Fruit fly (Drosophila melanogaster): ENCODE data around the gene CG17475.
A peak's percentile ranks its signal among the peaks of the same experiment; 100 is the strongest.

Gene CG17475

DNA sequence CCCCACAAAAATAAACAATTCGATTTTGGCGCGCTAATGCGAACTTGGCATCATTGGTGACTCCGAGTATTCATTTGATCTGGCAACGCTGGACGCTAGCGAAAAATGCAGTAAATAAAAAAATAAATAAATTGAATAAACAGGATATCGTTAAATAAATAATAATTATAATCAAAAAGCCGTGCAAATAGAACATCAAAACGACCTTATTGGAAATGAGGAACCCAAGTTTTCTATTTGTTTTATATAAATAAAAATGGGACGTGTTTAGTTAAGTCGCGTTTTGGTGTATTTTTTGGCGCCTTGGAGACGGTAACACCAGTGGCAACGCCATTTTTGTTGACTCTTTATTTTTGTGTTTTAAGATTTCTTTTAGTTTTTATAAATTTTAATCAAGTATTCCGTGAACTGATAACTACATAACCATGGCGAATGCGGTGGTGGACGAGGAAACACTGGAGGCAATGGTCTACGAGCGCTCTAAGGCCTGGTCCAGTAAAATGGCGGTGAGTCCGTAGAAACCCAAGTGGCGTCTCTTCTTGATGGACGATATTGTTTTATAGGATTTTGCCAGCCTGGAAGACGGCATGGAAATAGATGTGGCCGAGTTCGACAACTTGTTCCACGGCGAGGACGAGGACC is 42.1 kb downstream of the CG17475 start, which contains the start of gene cal1:
Gene cal1, plus strand, starts transcription at position 304 of the 642 bp plus-strand sequence.
- no peak for TF ChIP-seq CG7839 (tag; optimal IDR thresholded peaks at IDR 0.05)
- TF ChIP-seq ssp (GFP tag; IDR thresholded peaks at IDR 0.05): no peak
- TF ChIP-seq sens (GFP tag): peak; percentile 58
- no peak for TF ChIP-seq wor (GFP tag; IDR thresholded peaks at IDR 0.05)
- no peak for TF ChIP-seq Blimp-1 (GFP tag; optimal IDR thresholded peaks at IDR 0.05)
- TF ChIP-seq CG18011 (GFP tag; optimal IDR thresholded peaks at IDR 0.05): no peak
- TF ChIP-seq CG12236 (GFP tag; optimal IDR thresholded peaks at IDR 0.05): no peak
- TF ChIP-seq CG12391 (tag; optimal IDR thresholded peaks at IDR 0.05): peak; percentile 28
- TF ChIP-seq CG17568 (GFP tag; optimal IDR thresholded peaks at IDR 0.05): no peak
- TF ChIP-seq Six4 (GFP tag; optimal IDR thresholded peaks at IDR 0.05): no peak
- peak; percentile 78 for TF ChIP-seq hkb (optimal IDR thresholded peaks at IDR 0.05)
- no peak for TF ChIP-seq hkb (GFP tag; IDR thresholded peaks at IDR 0.05)
- TF ChIP-seq gce (GFP tag; IDR thresholded peaks at IDR 0.05): no peak
- TF ChIP-seq CG7786 (GFP tag; optimal IDR thresholded peaks at IDR 0.05): no peak
- TF ChIP-seq ac (GFP tag; optimal IDR thresholded peaks at IDR 0.05): no peak
- TF ChIP-seq CG31365 (tag; optimal IDR thresholded peaks at IDR 0.05): no peak
- TF ChIP-seq dysf (GFP tag; IDR thresholded peaks at IDR 0.05): no peak
- no peak for TF ChIP-seq fd96Cb (tag; optimal IDR thresholded peaks at IDR 0.05)
- TF ChIP-seq MESR4 (GFP tag; optimal IDR thresholded peaks at IDR 0.05): peak; percentile 75
- TF ChIP-seq toy (GFP tag; IDR thresholded peaks at IDR 0.05): no peak
- no peak for TF ChIP-seq lmd (GFP tag; IDR thresholded peaks at IDR 0.05)
- no peak for TF ChIP-seq mirr (GFP tag; optimal IDR thresholded peaks at IDR 0.05)
- no peak for TF ChIP-seq CG8944 (GFP tag; optimal IDR thresholded peaks at IDR 0.05)
- peak; percentile 51 for TF ChIP-seq BEAF-32 (GFP tag; optimal IDR thresholded peaks at IDR 0.05)
- TF ChIP-seq CG32532 (GFP tag; IDR thresholded peaks at IDR 0.05): no peak
- TF ChIP-seq zf30C (GFP tag; optimal IDR thresholded peaks at IDR 0.05): no peak
- TF ChIP-seq sob (GFP tag; IDR thresholded peaks at IDR 0.05): no peak
- peak; percentile 61 for TF ChIP-seq CG2116 (GFP tag; optimal IDR thresholded peaks at IDR 0.05)
- no peak for TF ChIP-seq her (GFP tag; optimal IDR thresholded peaks at IDR 0.05)
- no peak for TF ChIP-seq twi (tag; optimal IDR thresholded peaks at IDR 0.05)
- no peak for TF ChIP-seq kay (GFP tag; optimal IDR thresholded peaks at IDR 0.05)
- no peak for TF ChIP-seq pan (optimal IDR thresholded peaks at IDR 0.05)
- TF ChIP-seq pan (GFP tag; optimal IDR thresholded peaks at IDR 0.05 in 1 of 2, IDR thresholded peaks at IDR 0.05 in 1 of 2): no peak
- TF ChIP-seq CG9797 (GFP tag; optimal IDR thresholded peaks at IDR 0.05): peak; percentile 77
- TF ChIP-seq CG14965 (GFP tag; optimal IDR thresholded peaks at IDR 0.05; ENCODE audit: borderline replicate concordance): no peak
- TF ChIP-seq knrl (GFP tag; IDR thresholded peaks at IDR 0.05; ENCODE audit: partially characterized antibody): peak; percentile 52; the same call in 2 of the 3 replicates
- no peak for TF ChIP-seq CG2678 (tag; optimal IDR thresholded peaks at IDR 0.05)
- TF ChIP-seq Antp (GFP tag; optimal IDR thresholded peaks at IDR 0.05): no peak
- no peak for TF ChIP-seq CG12769 (tag; optimal IDR thresholded peaks at IDR 0.05)
- TF ChIP-seq Nf-YC (tag; optimal IDR thresholded peaks at IDR 0.05): no peak
- no peak for TF ChIP-seq CG17612 (GFP tag; IDR thresholded peaks at IDR 0.05)
- no peak for TF ChIP-seq pum (GFP tag; optimal IDR thresholded peaks at IDR 0.05)
- TF ChIP-seq phol (tag; optimal IDR thresholded peaks at IDR 0.05): peak; percentile 95
- no peak for TF ChIP-seq CG7357 (GFP tag; IDR thresholded peaks at IDR 0.05)
- no peak for TF ChIP-seq stc (GFP tag; IDR thresholded peaks at IDR 0.05)
- no peak for TF ChIP-seq NFAT (GFP tag; IDR thresholded peaks at IDR 0.05)
- peak in 1 of 2 experiments; percentile 77 for TF ChIP-seq tll (GFP tag; optimal IDR thresholded peaks at IDR 0.05)
- no peak for TF ChIP-seq fd102C (GFP tag; optimal IDR thresholded peaks at IDR 0.05)
- TF ChIP-seq CG9932 (GFP tag; IDR thresholded peaks at IDR 0.05): no peak
- peak; percentile 97 for TF ChIP-seq Dp (GFP tag; optimal IDR thresholded peaks at IDR 0.05)
- TF ChIP-seq CG1792 (GFP tag; optimal IDR thresholded peaks at IDR 0.05): no peak
